Worm (Caenorhabditis elegans): ENCODE results near the gene Y75B7B.2.

DNA sequence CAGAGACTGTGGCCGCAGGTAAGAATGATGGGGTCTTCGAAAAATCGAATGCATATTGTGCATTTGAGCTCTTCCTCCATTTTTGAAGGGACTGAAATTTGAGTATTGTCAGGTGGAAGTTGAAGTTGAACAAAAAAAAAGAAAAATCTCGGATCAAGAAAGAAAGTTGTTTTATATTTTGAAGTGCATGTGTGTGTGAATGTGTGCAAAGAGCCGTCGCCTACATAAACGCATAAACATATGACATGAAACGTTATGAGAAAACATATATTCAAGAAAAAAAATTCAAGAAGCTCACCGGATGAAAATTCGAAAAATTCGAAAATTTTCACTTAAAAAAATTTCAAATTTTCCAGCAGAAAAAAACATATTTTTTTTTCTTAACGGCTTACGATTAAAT, 40.5 kb downstream of the Y75B7B.2 start, which contains the start of gene madd-2:
- TF ChIP-seq ztf-4 (tag; optimal IDR thresholded peaks at IDR 0.05) (no peak), fkh-4 (tag; optimal IDR thresholded peaks at IDR 0.05; ENCODE audit: borderline replicate concordance) (no peak), swsn-7 (tag; optimal IDR thresholded peaks at IDR 0.05) (no peak), snpc-4 (tag; optimal IDR thresholded peaks at IDR 0.05) (no peak)

Data from whole organism, L1 larva.